Worm (Caenorhabditis elegans): Measurements from ENCODE around the gene gst-1.

- no peak for TF ChIP-seq cog-1 (tag; optimal IDR thresholded peaks at IDR 0.05)
- TF ChIP-seq klf-2 (GFP tag; conservative IDR thresholded peaks at IDR 0.05), result no peak
- TF ChIP-seq tab-1 (GFP tag; IDR thresholded peaks at IDR 0.05), result no peak
- TF ChIP-seq ztf-23 (GFP tag; IDR thresholded peaks at IDR 0.05), result no peak
These were observed 24.0 kb downstream of the gst-1 start for ce11 chrIII:9083118-9083517.
